Fruit fly (Drosophila melanogaster) whole organism: ENCODE results near the gene smash.

ENCODE experiments used
- CG8478 ChIP-seq: fragments of >200 bp; optimal IDR thresholded peaks from 2 replicates; lab custom pipeline; 2018; ENCODE audit warnings: inconsistent platforms
- Dll ChIP-seq: fragments of >200 bp; optimal IDR thresholded peaks from 2 replicates; lab custom pipeline; 2017
- pan ChIP-seq: fragments of >200 bp; optimal IDR thresholded peaks from 2 replicates; lab custom pipeline; 2017
- usp ChIP-seq: fragments of >200 bp; optimal IDR thresholded peaks from 2 replicates; lab custom pipeline; 2017; ENCODE audit warnings: missing biosample characterization, missing genetic modification characterization, mixed read lengths

- no peak for TF ChIP-seq CG8478 (lab: Kevin White, UChicago)
- no peak for TF ChIP-seq usp (GFP tag; lab: Kevin White, UChicago)
- no peak for TF ChIP-seq Dll (lab: Kevin White, UChicago)
- no peak for TF ChIP-seq pan
Observed at dm6 chr3R:4658991-4659933, at the start of gene smash.
